Worm (Caenorhabditis elegans): ENCODE measurements around the gene sri-18.

Gene sri-18

ce11 chrV:10237171-10237570 lies 23.2 kb downstream of the sri-18 start:
- TF ChIP-seq F23B12.7 (tag; optimal IDR thresholded peaks at IDR 0.05; ENCODE audit: insufficient read depth) (no peak), sptf-2 (GFP tag; optimal IDR thresholded peaks at IDR 0.05) (no peak), Y95B8A.8 (GFP tag; IDR thresholded peaks at IDR 0.05) (no peak), tbx-9 (tag; optimal IDR thresholded peaks at IDR 0.05; ENCODE audit: borderline replicate concordance) (no peak), egl-44 (GFP tag; IDR thresholded peaks at IDR 0.05) (no peak), lin-54 (GFP tag; optimal IDR thresholded peaks at IDR 0.05) (no peak), mcd-1 (GFP tag; IDR thresholded peaks at IDR 0.05) (no peak), nhr-120 (GFP tag; IDR thresholded peaks at IDR 0.05) (no peak), ceh-79 (tag; optimal IDR thresholded peaks at IDR 0.05) (no peak), D2030.7 (GFP tag; IDR thresholded peaks at IDR 0.05) (no peak), attf-3 (GFP tag; conservative IDR thresholded peaks at IDR 0.05) (no peak), dpff-1 (tag; optimal IDR thresholded peaks at IDR 0.05) (no peak), snpc-1.3 (tag; optimal IDR thresholded peaks at IDR 0.05; ENCODE audit: insufficient read depth) (no peak), madf-10 (tag; optimal IDR thresholded peaks at IDR 0.05) (no peak), pbrm-1 (GFP tag; IDR thresholded peaks at IDR 0.05) (no peak), sdz-38 (tag; optimal IDR thresholded peaks at IDR 0.05) (no peak), F52B5.7 (tag; optimal IDR thresholded peaks at IDR 0.05) (no peak)

- no peak for TF ChIP-seq ztf-25 (GFP tag; IDR thresholded peaks at IDR 0.05)
- TF ChIP-seq attf-3 (GFP tag; conservative IDR thresholded peaks at IDR 0.05) = no peak
- TF ChIP-seq ZK185.1 (tag; optimal IDR thresholded peaks at IDR 0.05; ENCODE audit: poor library complexity, severe bottlenecking) = no peak
- no peak for TF ChIP-seq sptf-2 (GFP tag; optimal IDR thresholded peaks at IDR 0.05)
- no peak for TF ChIP-seq mes-4 (tag; optimal IDR thresholded peaks at IDR 0.05)
- no peak for TF ChIP-seq efl-1 (GFP tag; optimal IDR thresholded peaks at IDR 0.05)
- TF ChIP-seq ztf-3 (GFP tag; optimal IDR thresholded peaks at IDR 0.05) = no peak
- no peak for TF ChIP-seq sdz-38 (tag; optimal IDR thresholded peaks at IDR 0.05)
- TF ChIP-seq lsy-27 (tag; optimal IDR thresholded peaks at IDR 0.05; ENCODE audit: borderline replicate concordance, insufficient read depth) = no peak
- TF ChIP-seq egl-18 (GFP tag; IDR thresholded peaks at IDR 0.05) = no peak
- no peak for TF ChIP-seq egl-44 (GFP tag; IDR thresholded peaks at IDR 0.05)
- no peak for TF ChIP-seq nhr-27 (tag; optimal IDR thresholded peaks at IDR 0.05)
- no peak for TF ChIP-seq B0035.1 (tag; optimal IDR thresholded peaks at IDR 0.05)
- TF ChIP-seq T26A5.8 (tag; optimal IDR thresholded peaks at IDR 0.05) = no peak
- no peak for TF ChIP-seq gei-17 (GFP tag; optimal IDR thresholded peaks at IDR 0.05)
- no peak for TF ChIP-seq madf-10 (tag; optimal IDR thresholded peaks at IDR 0.05)
- no peak for TF ChIP-seq snpc-4 (GFP tag; optimal IDR thresholded peaks at IDR 0.05)
- TF ChIP-seq snpc-4 (tag; optimal IDR thresholded peaks at IDR 0.05) = no peak
- TF ChIP-seq dpff-1 (tag; optimal IDR thresholded peaks at IDR 0.05) = no peak
- no peak for TF ChIP-seq somi-1 (GFP tag; optimal IDR thresholded peaks at IDR 0.05)
- no peak for TF ChIP-seq K12H6.12 (tag; optimal IDR thresholded peaks at IDR 0.05)
Measured at ce11 chrV:10233330-10233729, 27.0 kb downstream of the sri-18 start, which contains the start of gene str-182. TSS of gene str-182 (minus strand) at chrV:10233430.

ce11 chrV:10230932-10231331 lies 29.4 kb downstream of the sri-18 start, which contains the start of gene fipr-6:
TSS of gene fipr-6 (plus strand) at chrV:10231232.
- no peak for TF ChIP-seq dpl-1 (GFP tag; optimal IDR thresholded peaks at IDR 0.05)
- TF ChIP-seq F39B2.1 (GFP tag; IDR thresholded peaks at IDR 0.05) = no peak
- TF ChIP-seq him-1 (tag; optimal IDR thresholded peaks at IDR 0.05) = no peak
- TF ChIP-seq nhr-90 (tag; optimal IDR thresholded peaks at IDR 0.05) = no peak
- TF ChIP-seq B0336.3 (GFP tag; IDR thresholded peaks at IDR 0.05) = no peak
- TF ChIP-seq nfya-2 (GFP tag; IDR thresholded peaks at IDR 0.05) = no peak
- no peak for TF ChIP-seq tlf-1 (GFP tag; optimal IDR thresholded peaks at IDR 0.05)
- TF ChIP-seq cebp-2 (GFP tag; IDR thresholded peaks at IDR 0.05) = no peak
- TF ChIP-seq F55B11.4 (tag; optimal IDR thresholded peaks at IDR 0.05; ENCODE audit: borderline replicate concordance, insufficient read depth) = no peak
- TF ChIP-seq zfh-2 (GFP tag; conservative IDR thresholded peaks at IDR 0.05) = no peak
- no peak for TF ChIP-seq F10E7.11 (tag; optimal IDR thresholded peaks at IDR 0.05)
- TF ChIP-seq lsy-27 (tag; optimal IDR thresholded peaks at IDR 0.05; ENCODE audit: borderline replicate concordance, insufficient read depth) = no peak
- TF ChIP-seq athp-1 (tag; optimal IDR thresholded peaks at IDR 0.05) = no peak
- TF ChIP-seq ceh-79 (tag; optimal IDR thresholded peaks at IDR 0.05) = no peak
- TF ChIP-seq lag-1 (GFP tag; IDR thresholded peaks at IDR 0.05) = no peak
- no peak for TF ChIP-seq snpc-4 (GFP tag; optimal IDR thresholded peaks at IDR 0.05)
- no peak for TF ChIP-seq snpc-4 (tag; optimal IDR thresholded peaks at IDR 0.05)
- no peak for TF ChIP-seq madf-3 (GFP tag; IDR thresholded peaks at IDR 0.05)
